Fruit fly (Drosophila melanogaster) S2 (cell line): ENCODE data around the gene CG34253.

Experiments used
- CG8478 ChIP-seq: fragments of >200 bp; optimal IDR thresholded peaks from 2 replicates; lab custom pipeline; 2018
- CTCF ChIP-seq, 2 experiments: fragments of >200 bp; optimal IDR thresholded peaks; 2 replicates each; lab custom pipeline; 2018

- TF ChIP-seq CTCF (optimal IDR thresholded peaks at IDR 0.05; lab: Kevin White, UChicago) (no peak), CG8478 (lab: Kevin White, UChicago) (no peak)
These were observed 25.9 kb downstream of the CG34253 start for dm6 chr3L:18061240-18061639.
